Worm (Caenorhabditis elegans) whole organism, L3 larva: Measurements from ENCODE around the gene rpi-2.

Source experiments
- R02D3.7 ChIP-seq: fragments of 150-350 bp; optimal IDR thresholded peaks from 2 replicates; lab custom pipeline; 2014; ENCODE audit warnings: missing biosample characterization, missing genetic modification characterization
- ZK546.5 ChIP-seq: sonication (generic microtip); optimal IDR thresholded peaks from 2 replicates; lab custom pipeline; 2017; ENCODE audit warnings: missing biosample characterization, missing genetic modification characterization
- aly-2 ChIP-seq: fragments of 150-350 bp; optimal IDR thresholded peaks from 2 replicates; lab custom pipeline; 2014; ENCODE audit warnings: missing biosample characterization, missing genetic modification characterization
- ama-1 ChIP-seq: fragments of 150-350 bp; optimal IDR thresholded peaks from 2 replicates; lab custom pipeline; 2018
- ceh-16 ChIP-seq: sonication (generic microtip); optimal IDR thresholded peaks from 2 replicates; lab custom pipeline; 2017; ENCODE audit warnings: missing biosample characterization, missing genetic modification characterization
- ceh-28 ChIP-seq: fragments of 150-350 bp; optimal IDR thresholded peaks from 2 replicates; lab custom pipeline; 2014; ENCODE audit warnings: missing biosample characterization, missing genetic modification reagents, missing genetic modification characterization
- ceh-82 ChIP-seq: fragments of 150-350 bp; optimal IDR thresholded peaks from 2 replicates; lab custom pipeline; 2014; ENCODE audit warnings: missing biosample characterization, missing genetic modification characterization
- ceh-9 ChIP-seq: sonication (generic microtip); optimal IDR thresholded peaks from 2 replicates; lab custom pipeline; 2018; ENCODE audit warnings: missing biosample characterization, missing genetic modification characterization
- daf-12 ChIP-seq: fragments of 150-350 bp; optimal IDR thresholded peaks from 2 replicates; lab custom pipeline; 2014; ENCODE audit warnings: missing biosample characterization, missing genetic modification reagents, missing genetic modification characterization
- egl-27 ChIP-seq: sonication (generic microtip); optimal IDR thresholded peaks from 4 replicates; lab custom pipeline; 2017; ENCODE audit warnings: missing biosample characterization, missing genetic modification reagents, missing genetic modification characterization
- egl-5 ChIP-seq: fragments of 150-350 bp; optimal IDR thresholded peaks from 2 replicates; lab custom pipeline; 2017; ENCODE audit warnings: missing biosample characterization, missing genetic modification reagents, missing genetic modification characterization, inconsistent platforms
- elt-2 ChIP-seq: sonication (generic microtip); optimal IDR thresholded peaks from 2 replicates; lab custom pipeline; 2016; ENCODE audit warnings: missing genetic modification reagents, mild to moderate bottlenecking, missing genetic modification characterization, missing compliant biosample characterization
- elt-3 ChIP-seq, 3 experiments: fragments of 150-350 bp in 1 of 3; sonication (generic microtip) in 2 of 3; optimal IDR thresholded peaks; 2 replicates in 2 of 3; 4 replicates in 1 of 3; lab custom pipeline; 2014 to 2017; ENCODE audit warnings: missing biosample characterization in 3 of 3, missing genetic modification characterization in 3 of 3
- fkh-10 ChIP-seq: sonication (generic microtip); optimal IDR thresholded peaks from 2 replicates; lab custom pipeline; 2017; ENCODE audit warnings: missing biosample characterization, missing genetic modification reagents, missing genetic modification characterization
- fkh-2 ChIP-seq: fragments of 150-350 bp; optimal IDR thresholded peaks from 2 replicates; lab custom pipeline; 2014; ENCODE audit warnings: missing biosample characterization, missing genetic modification reagents, missing genetic modification characterization
- hmg-11 ChIP-seq: sonication (generic microtip); optimal IDR thresholded peaks from 2 replicates; lab custom pipeline; 2016; ENCODE audit warnings: missing genetic modification characterization, missing compliant biosample characterization
- jun-1 ChIP-seq: fragments of 150-350 bp; optimal IDR thresholded peaks from 2 replicates; lab custom pipeline; 2014; ENCODE audit warnings: missing biosample characterization, missing genetic modification reagents, missing genetic modification characterization
- lin-15B ChIP-seq: fragments of 150-350 bp; optimal IDR thresholded peaks from 2 replicates; lab custom pipeline; 2014; ENCODE audit warnings: missing biosample characterization, missing genetic modification characterization
- lin-39 ChIP-seq: fragments of 150-350 bp; optimal IDR thresholded peaks from 2 replicates; lab custom pipeline; 2018; ENCODE audit warnings: missing biosample characterization, missing genetic modification reagents, missing genetic modification characterization
- lsy-12 ChIP-seq: sonication (generic microtip); optimal IDR thresholded peaks from 2 replicates; lab custom pipeline; 2016; ENCODE audit warnings: mild to moderate bottlenecking, missing genetic modification characterization, missing compliant biosample characterization
- mdl-1 ChIP-seq: fragments of 150-350 bp; optimal IDR thresholded peaks from 2 replicates; lab custom pipeline; 2014; ENCODE audit warnings: missing biosample characterization, missing genetic modification characterization
- mml-1 ChIP-seq: fragments of 150-350 bp; sonication (generic microtip); optimal IDR thresholded peaks from 3 replicates; lab custom pipeline; 2014; ENCODE audit warnings: missing biosample characterization, missing genetic modification characterization
- nfya-1 ChIP-seq: sonication (generic microtip); optimal IDR thresholded peaks from 2 replicates; lab custom pipeline; 2017; ENCODE audit warnings: missing genetic modification characterization, mild to moderate bottlenecking, missing compliant biosample characterization, antibody characterized with exemption, moderate library complexity; ENCODE audit not compliant: insufficient read depth
- nhr-11 ChIP-seq: fragments of 150-350 bp; optimal IDR thresholded peaks from 2 replicates; lab custom pipeline; 2014; ENCODE audit warnings: missing biosample characterization, missing genetic modification characterization
- nhr-12 ChIP-seq: fragments of 150-350 bp; optimal IDR thresholded peaks from 2 replicates; lab custom pipeline; 2014; ENCODE audit warnings: missing biosample characterization, missing genetic modification characterization
- nhr-23 ChIP-seq: fragments of 150-350 bp; optimal IDR thresholded peaks from 2 replicates; lab custom pipeline; 2014; ENCODE audit warnings: missing biosample characterization, missing genetic modification reagents, missing genetic modification characterization
- nhr-237 ChIP-seq: fragments of 150-350 bp; optimal IDR thresholded peaks from 2 replicates; lab custom pipeline; 2014; ENCODE audit warnings: missing biosample characterization, missing genetic modification characterization
- nhr-25 ChIP-seq: sonication (generic microtip); optimal IDR thresholded peaks from 2 replicates; lab custom pipeline; 2017; ENCODE audit warnings: missing biosample characterization, missing genetic modification characterization
- nhr-43 ChIP-seq: sonication (generic microtip); optimal IDR thresholded peaks from 2 replicates; lab custom pipeline; 2016; ENCODE audit warnings: mild to moderate bottlenecking, missing genetic modification characterization, missing compliant biosample characterization; ENCODE audit not compliant: poor library complexity, severe bottlenecking
- nhr-76 ChIP-seq: fragments of 150-350 bp; sonication (generic microtip); optimal IDR thresholded peaks from 5 replicates; lab custom pipeline; 2014; ENCODE audit warnings: missing biosample characterization, missing genetic modification characterization
- nhr-77 ChIP-seq: fragments of 150-350 bp; optimal IDR thresholded peaks from 2 replicates; lab custom pipeline; 2014; ENCODE audit warnings: missing biosample characterization, missing genetic modification characterization
- pqm-1 ChIP-seq: fragments of 150-350 bp; optimal IDR thresholded peaks from 2 replicates; lab custom pipeline; 2017; ENCODE audit warnings: missing biosample characterization, missing genetic modification characterization, inconsistent platforms
- sea-2 ChIP-seq: fragments of 150-350 bp; sonication (generic microtip); optimal IDR thresholded peaks from 4 replicates; lab custom pipeline; 2014; ENCODE audit warnings: missing biosample characterization, missing genetic modification reagents, missing genetic modification characterization
- skn-1 ChIP-seq: fragments of 150-350 bp; optimal IDR thresholded peaks from 2 replicates; lab custom pipeline; 2014; ENCODE audit warnings: missing biosample characterization, missing genetic modification characterization
- unc-39 ChIP-seq: sonication (generic microtip); optimal IDR thresholded peaks from 4 replicates; lab custom pipeline; 2017; ENCODE audit warnings: missing biosample characterization, missing genetic modification characterization
- unc-62 ChIP-seq: fragments of 150-350 bp; sonication (generic microtip); optimal IDR thresholded peaks from 4 replicates; lab custom pipeline; 2014; ENCODE audit warnings: missing biosample characterization, missing genetic modification reagents, missing genetic modification characterization
- zag-1 ChIP-seq: fragments of 150-350 bp; optimal IDR thresholded peaks from 2 replicates; lab custom pipeline; 2014; ENCODE audit warnings: missing biosample characterization, missing genetic modification characterization
- ztf-11 ChIP-seq: fragments of 150-350 bp; optimal IDR thresholded peaks from 2 replicates; lab custom pipeline; 2014; ENCODE audit warnings: missing biosample characterization, missing genetic modification characterization
- ztf-4 ChIP-seq: fragments of 150-350 bp; optimal IDR thresholded peaks from 2 replicates; lab custom pipeline; 2014; ENCODE audit warnings: missing biosample characterization, missing genetic modification characterization

rpi-2 gene

ce11 chrIV:1682066-1682465 lies 29.0 kb upstream of the rpi-2 start, which contains the start of gene Y41D4B.24:
Gene Y41D4B.24 (minus strand): TSS chrIV:1682166.
- TF ChIP-seq mml-1 (tag; lab: Kevin White, UChicago) (no peak), ceh-16 (tag; lab: Kevin White, UChicago) (no peak), elt-2 (no peak)
- TF ChIP-seq, all 47 proteins: peak for 0

ce11 chrIV:1687151-1687550 lies 23.9 kb upstream of the rpi-2 start:
- TF ChIP-seq ztf-11 (tag; lab: Kevin White, UChicago), result no peak

ce11 chrIV:1691651-1692050 lies 19.4 kb upstream of the rpi-2 start:
- TF ChIP-seq pqm-1, result no peak
- no peak for TF ChIP-seq sea-2 (GFP tag; lab: Kevin White, UChicago)
- no peak for TF ChIP-seq nhr-12 (tag; lab: Kevin White, UChicago)
- peak; percentile 30 for TF ChIP-seq fkh-10

ce11 chrIV:1699599-1699998 lies 11.5 kb upstream of the rpi-2 start, which contains the start of gene bus-2:
Gene bus-2 (plus strand): TSS chrIV:1699899.
- TF ChIP-seq fkh-10 (no peak), R02D3.7 (tag; lab: Kevin White, UChicago) (no peak), elt-3 (tag; optimal IDR thresholded peaks at IDR 0.05; lab: Kevin White, UChicago) (no peak), elt-2 (no peak), lin-15B (tag; lab: Kevin White, UChicago) (no peak), lin-39 (tag; lab: Kevin White, UChicago) (no peak), mml-1 (tag; lab: Kevin White, UChicago) (no peak), unc-62 (GFP tag; lab: Kevin White, UChicago) (no peak), jun-1 (tag; lab: Kevin White, UChicago) (no peak), nhr-76 (tag; lab: Kevin White, UChicago) (no peak), ceh-9 (tag; lab: Kevin White, UChicago) (no peak), ceh-82 (tag; lab: Kevin White, UChicago) (no peak), daf-12 (tag; lab: Kevin White, UChicago) (no peak), fkh-2 (no peak), mdl-1 (tag; lab: Kevin White, UChicago) (no peak)

- TF ChIP-seq nhr-77 (tag; lab: Kevin White, UChicago) (no peak), nhr-237 (no peak), nhr-76 (tag; lab: Kevin White, UChicago) (no peak), ceh-28 (tag; lab: Kevin White, UChicago) (peak; percentile 2)
Observed at ce11 chrIV:1706996-1707395, 4.1 kb upstream of the rpi-2 start, which contains the start of gene K08D12.4. Gene K08D12.4 (plus strand): TSS chrIV:1707296.

ce11 chrIV:1707960-1708359 lies 3.1 kb upstream of the rpi-2 start:
- TF ChIP-seq nhr-76 (tag; lab: Kevin White, UChicago) (no peak), ztf-11 (tag; lab: Kevin White, UChicago) (no peak), fkh-10 (no peak), lin-15B (tag; lab: Kevin White, UChicago) (no peak), aly-2 (tag; lab: Kevin White, UChicago) (no peak), R02D3.7 (tag; lab: Kevin White, UChicago) (no peak)

ce11 chrIV:1708426-1708826 lies 2.6 kb upstream of the rpi-2 start:
- no peak for TF ChIP-seq lsy-12 (tag; lab: Kevin White, UChicago)
- no peak for TF ChIP-seq ceh-16 (tag; lab: Kevin White, UChicago)
- TF ChIP-seq ztf-4, result no peak
- peak; percentile 14 for TF ChIP-seq nfya-1 (tag; lab: Kevin White, UChicago)
- no peak for TF ChIP-seq ceh-82 (tag; lab: Kevin White, UChicago)
- TF ChIP-seq pqm-1, result no peak
- no peak for TF ChIP-seq skn-1 (tag; lab: Kevin White, UChicago)
- peak; percentile 57 for TF ChIP-seq ama-1 (lab: Kevin White, UChicago)
- no peak for TF ChIP-seq daf-12 (tag; lab: Kevin White, UChicago)
- peak; percentile 28 for TF ChIP-seq nhr-25 (tag; lab: Kevin White, UChicago)
- no peak for TF ChIP-seq elt-2
- peak; percentile 32 for TF ChIP-seq nhr-43
- no peak for TF ChIP-seq nhr-12 (tag; lab: Kevin White, UChicago)
- no peak for TF ChIP-seq ceh-9 (tag; lab: Kevin White, UChicago)
- peak; percentile 80 for TF ChIP-seq aly-2 (tag; lab: Kevin White, UChicago)
- no peak for TF ChIP-seq zag-1 (tag; lab: Kevin White, UChicago)
- no peak for TF ChIP-seq nhr-76 (tag; lab: Kevin White, UChicago)
- TF ChIP-seq ZK546.5 (tag; lab: Kevin White, UChicago), result peak; percentile 8
- no peak for TF ChIP-seq nhr-23
- no peak for TF ChIP-seq nhr-237
- no peak for TF ChIP-seq nhr-11 (tag; lab: Kevin White, UChicago)
- TF ChIP-seq unc-39 (tag; lab: Kevin White, UChicago), result no peak
- no peak for TF ChIP-seq egl-5 (tag; lab: Kevin White, UChicago)
- no peak for TF ChIP-seq unc-62 (GFP tag; lab: Kevin White, UChicago)
- TF ChIP-seq egl-27, result no peak
- TF ChIP-seq ceh-28 (tag; lab: Kevin White, UChicago), result no peak
- TF ChIP-seq hmg-11, result peak; percentile 3
